Worm (Caenorhabditis elegans) whole organism, mixed stage, embryonic: ENCODE measurements around the gene F08B4.8.

ENCODE experiments used
- M03D4.4 ChIP-seq: sonication (generic microtip); optimal IDR thresholded peaks from 2 replicates; lab custom pipeline; 2017; ENCODE audit warnings: mild to moderate bottlenecking, missing genetic modification characterization, missing compliant biosample characterization
- bed-3 ChIP-seq: fragments of 200-800 bp; sonication (Bioruptor generic); optimal IDR thresholded peaks from 3 replicates; lab custom pipeline; 2018; ENCODE audit warnings: mild to moderate bottlenecking, missing genetic modification characterization, moderate library complexity, missing compliant biosample characterization
- blmp-1 ChIP-seq: fragments of 150-350 bp; optimal IDR thresholded peaks from 2 replicates; lab custom pipeline; 2014; ENCODE audit warnings: missing biosample characterization, missing genetic modification characterization
- ceh-39 ChIP-seq: fragments of 150-350 bp; optimal IDR thresholded peaks from 2 replicates; lab custom pipeline; 2014; ENCODE audit warnings: missing biosample characterization, missing genetic modification characterization
- ceh-43 ChIP-seq: fragments of 200-800 bp; sonication (Bioruptor generic); optimal IDR thresholded peaks from 2 replicates; lab custom pipeline; 2018; ENCODE audit warnings: mild to moderate bottlenecking, missing genetic modification characterization, moderate library complexity, missing compliant biosample characterization
- ces-1 ChIP-seq: fragments of 150-350 bp; optimal IDR thresholded peaks from 2 replicates; lab custom pipeline; 2014; ENCODE audit warnings: missing biosample characterization, missing genetic modification reagents, missing genetic modification characterization
- cnd-1 ChIP-seq: fragments of 200-800 bp; sonication (Bioruptor generic); optimal IDR thresholded peaks from 2 replicates; lab custom pipeline; 2018; ENCODE audit warnings: mild to moderate bottlenecking, missing genetic modification characterization, missing compliant biosample characterization
- drap-1 ChIP-seq: fragments of 200-800 bp; sonication (Bioruptor generic); optimal IDR thresholded peaks from 3 replicates; lab custom pipeline; 2018; ENCODE audit warnings: mild to moderate bottlenecking, missing genetic modification characterization, missing compliant biosample characterization
- elt-1 ChIP-seq: sonication (generic microtip); optimal IDR thresholded peaks from 2 replicates; lab custom pipeline; 2017; ENCODE audit warnings: missing genetic modification characterization, mild to moderate bottlenecking, missing compliant biosample characterization, antibody characterized with exemption, moderate library complexity, borderline replicate concordance; ENCODE audit not compliant: insufficient read depth
- elt-3 ChIP-seq: fragments of 150-350 bp; optimal IDR thresholded peaks from 2 replicates; lab custom pipeline; 2014; ENCODE audit warnings: missing biosample characterization, missing genetic modification characterization
- flh-1 ChIP-seq: fragments of 200-800 bp; sonication (Bioruptor generic); optimal IDR thresholded peaks from 2 replicates; lab custom pipeline; 2018; ENCODE audit warnings: mild to moderate bottlenecking, missing genetic modification characterization, moderate library complexity, missing compliant biosample characterization
- ham-2 ChIP-seq: fragments of 200-800 bp; sonication (Bioruptor generic); optimal IDR thresholded peaks from 2 replicates; lab custom pipeline; 2018; ENCODE audit warnings: mild to moderate bottlenecking, missing genetic modification characterization, missing compliant biosample characterization
- hlh-1 ChIP-seq: fragments of 150-350 bp; optimal IDR thresholded peaks from 2 replicates; lab custom pipeline; 2014; ENCODE audit warnings: missing biosample characterization, missing genetic modification reagents, missing genetic modification characterization
- lin-32 ChIP-seq: fragments of 200-800 bp; sonication (Bioruptor generic); optimal IDR thresholded peaks from 2 replicates; lab custom pipeline; 2018; ENCODE audit warnings: mild to moderate bottlenecking, missing genetic modification characterization, missing compliant biosample characterization
- lsy-2 ChIP-seq: fragments of 150-350 bp; optimal IDR thresholded peaks from 2 replicates; lab custom pipeline; 2014; ENCODE audit warnings: missing biosample characterization, missing genetic modification characterization
- mab-5 ChIP-seq: fragments of 150-350 bp; optimal IDR thresholded peaks from 2 replicates; lab custom pipeline; 2014; ENCODE audit warnings: missing biosample characterization, missing genetic modification characterization
- mep-1 ChIP-seq: fragments of 150-350 bp; optimal IDR thresholded peaks from 2 replicates; lab custom pipeline; 2017; ENCODE audit warnings: missing biosample characterization, missing genetic modification reagents, missing genetic modification characterization, inconsistent platforms
- mls-2 ChIP-seq: sonication (generic microtip); optimal IDR thresholded peaks from 2 replicates; lab custom pipeline; 2016; ENCODE audit warnings: mild to moderate bottlenecking, missing genetic modification characterization, moderate library complexity, missing compliant biosample characterization
- nhr-237 ChIP-seq: fragments of 150-350 bp; optimal IDR thresholded peaks from 2 replicates; lab custom pipeline; 2014; ENCODE audit warnings: missing biosample characterization, missing genetic modification characterization
- nhr-28 ChIP-seq: fragments of 150-350 bp; optimal IDR thresholded peaks from 2 replicates; lab custom pipeline; 2014; ENCODE audit warnings: missing biosample characterization, missing genetic modification characterization
- nhr-76 ChIP-seq: sonication (generic microtip); optimal IDR thresholded peaks from 2 replicates; lab custom pipeline; 2017; ENCODE audit warnings: missing biosample characterization, missing genetic modification characterization
- pha-4 ChIP-seq: fragments of 150-350 bp; optimal IDR thresholded peaks from 2 replicates; lab custom pipeline; 2018; ENCODE audit warnings: missing biosample characterization, missing genetic modification reagents, missing genetic modification characterization
- sem-2 ChIP-seq: fragments of 200-800 bp; sonication (Bioruptor generic); optimal IDR thresholded peaks from 2 replicates; lab custom pipeline; 2018; ENCODE audit warnings: mild to moderate bottlenecking, missing genetic modification characterization, missing compliant biosample characterization
- snpc-4 ChIP-seq: fragments of 150-350 bp; optimal IDR thresholded peaks from 2 replicates; lab custom pipeline; 2014; ENCODE audit warnings: missing biosample characterization, missing genetic modification characterization
- sptf-1 ChIP-seq: sonication (generic microtip); optimal IDR thresholded peaks from 2 replicates; lab custom pipeline; 2017; ENCODE audit warnings: mild to moderate bottlenecking, missing genetic modification characterization, moderate library complexity, missing compliant biosample characterization
- tbx-8 ChIP-seq: fragments of 200-800 bp; sonication (Bioruptor generic); optimal IDR thresholded peaks from 2 replicates; lab custom pipeline; 2018; ENCODE audit warnings: mild to moderate bottlenecking, missing genetic modification characterization, moderate library complexity, missing compliant biosample characterization
- unc-120 ChIP-seq: sonication (generic microtip); optimal IDR thresholded peaks from 2 replicates; lab custom pipeline; 2017; ENCODE audit warnings: missing genetic modification characterization, missing compliant biosample characterization; ENCODE audit not compliant: poor library complexity, severe bottlenecking
- unc-39 ChIP-seq: fragments of 150-350 bp; optimal IDR thresholded peaks from 2 replicates; lab custom pipeline; 2014; ENCODE audit warnings: missing biosample characterization, missing genetic modification characterization
- unc-62 ChIP-seq: fragments of 150-350 bp; optimal IDR thresholded peaks from 2 replicates; lab custom pipeline; 2014; ENCODE audit warnings: missing biosample characterization, missing genetic modification reagents, missing genetic modification characterization
- zip-8 ChIP-seq: fragments of 150-350 bp; optimal IDR thresholded peaks from 2 replicates; lab custom pipeline; 2014; ENCODE audit warnings: missing biosample characterization, missing genetic modification characterization
- ztf-11 ChIP-seq: fragments of 150-350 bp; optimal IDR thresholded peaks from 2 replicates; lab custom pipeline; 2014; ENCODE audit warnings: missing biosample characterization, missing genetic modification characterization

F08B4.8 gene

ce11 chrIV:8677303-8677702 is at the start of gene F08B4.8:
TSS of gene F08B4.8 (plus strand) at chrIV:8677603.
- no peak for TF ChIP-seq ces-1 (GFP tag; lab: Kevin White, UChicago)
- TF ChIP-seq elt-3 (tag; lab: Kevin White, UChicago) = no peak
- TF ChIP-seq mls-2 = no peak
- TF ChIP-seq blmp-1 (tag; lab: Kevin White, UChicago) = no peak
- no peak for TF ChIP-seq tbx-8 (GFP tag; lab: Kevin White, UChicago)
- no peak for TF ChIP-seq flh-1 (GFP tag; lab: Kevin White, UChicago)
- no peak for TF ChIP-seq nhr-28
- no peak for TF ChIP-seq nhr-76 (tag; lab: Kevin White, UChicago)
- TF ChIP-seq sem-2 (GFP tag; lab: Kevin White, UChicago) = no peak
- TF ChIP-seq bed-3 (GFP tag; lab: Kevin White, UChicago) = no peak
- no peak for TF ChIP-seq unc-62
- TF ChIP-seq elt-1 (tag; lab: Kevin White, UChicago) = no peak
- TF ChIP-seq sptf-1 (tag; lab: Kevin White, UChicago) = no peak

ce11 chrIV:8628262-8628661 is 49.1 kb upstream of the F08B4.8 start:
- TF ChIP-seq unc-39 (tag; lab: Kevin White, UChicago) (no peak), M03D4.4 (no peak), drap-1 (no peak), bed-3 (GFP tag; lab: Kevin White, UChicago) (no peak), flh-1 (GFP tag; lab: Kevin White, UChicago) (no peak), pha-4 (tag; lab: Kevin White, UChicago) (no peak)

- TF ChIP-seq nhr-76 (tag; lab: Kevin White, UChicago) (no peak), drap-1 (peak; percentile 4), lsy-2 (tag; lab: Kevin White, UChicago) (no peak), unc-62 (peak; percentile 67), ces-1 (GFP tag; lab: Kevin White, UChicago) (peak; percentile 27), nhr-237 (tag; lab: Kevin White, UChicago) (peak; percentile 1), pha-4 (tag; lab: Kevin White, UChicago) (no peak), unc-120 (peak; percentile 94), hlh-1 (tag; lab: Kevin White, UChicago) (peak; percentile 59), mep-1 (tag; lab: Kevin White, UChicago) (no peak), unc-39 (tag; lab: Kevin White, UChicago) (no peak)
Observed at ce11 chrIV:8629609-8630052, 47.8 kb upstream of the F08B4.8 start.

ce11 chrIV:8630243-8630642 is 47.2 kb upstream of the F08B4.8 start:
- TF ChIP-seq flh-1 (GFP tag; lab: Kevin White, UChicago) (no peak), drap-1 (no peak), mls-2 (no peak), ces-1 (GFP tag; lab: Kevin White, UChicago) (no peak), cnd-1 (tag; lab: Kevin White, UChicago) (no peak), nhr-28 (no peak), sptf-1 (tag; lab: Kevin White, UChicago) (no peak), nhr-76 (tag; lab: Kevin White, UChicago) (no peak), lin-32 (no peak), ztf-11 (tag; lab: Kevin White, UChicago) (no peak), ceh-39 (tag; lab: Kevin White, UChicago) (no peak), M03D4.4 (no peak), hlh-1 (tag; lab: Kevin White, UChicago) (no peak), zip-8 (tag; lab: Kevin White, UChicago) (no peak), elt-1 (tag; lab: Kevin White, UChicago) (no peak), snpc-4 (tag; lab: Kevin White, UChicago) (no peak)

- TF ChIP-seq lin-32 (no peak), unc-39 (tag; lab: Kevin White, UChicago) (no peak), blmp-1 (tag; lab: Kevin White, UChicago) (no peak), ceh-43 (GFP tag; lab: Kevin White, UChicago) (no peak), sem-2 (GFP tag; lab: Kevin White, UChicago) (no peak), mab-5 (tag; lab: Kevin White, UChicago) (no peak), elt-3 (tag; lab: Kevin White, UChicago) (no peak), ham-2 (GFP tag; lab: Kevin White, UChicago) (no peak)
- TF ChIP-seq, all 35 proteins: peak for 0
Observed at ce11 chrIV:8631033-8631432, 46.4 kb upstream of the F08B4.8 start, which contains the start of gene dgk-4. TSS of gene dgk-4 (plus strand) at chrIV:8631333.
